Fruit fly (Drosophila melanogaster) whole organism, pupa: ENCODE measurements around the gene Ilp2.

Experiments
- CG10348 ChIP-seq: fragments of 200-800 bp; sonication (Bioruptor generic); IDR thresholded peaks from 2 replicates; pipeline ENCODE4 v1.3.6; 2022; ENCODE audit warnings: missing biosample characterization, missing genetic modification characterization
- CG12605 ChIP-seq: fragments of 200-800 bp; sonication (Bioruptor generic); IDR thresholded peaks from 2 replicates; pipeline ENCODE4 v1.3.6; 2022; ENCODE audit warnings: missing biosample characterization, missing genetic modification characterization
- CG14655 ChIP-seq: fragments of 200-800 bp; sonication (Bioruptor generic); optimal IDR thresholded peaks from 3 replicates; lab custom pipeline; 2017; ENCODE audit warnings: mild to moderate bottlenecking, missing biosample characterization, missing genetic modification reagents, missing genetic modification characterization
- CG4496 ChIP-seq: fragments of 200-800 bp; sonication (Bioruptor generic); IDR thresholded peaks from 3 replicates; pipeline ENCODE4 v1.3.6; 2022; ENCODE audit warnings: missing biosample characterization, missing genetic modification characterization
- D1 ChIP-seq: fragments of 200-800 bp; sonication (Bioruptor generic); optimal IDR thresholded peaks from 2 replicates; lab custom pipeline; 2018; ENCODE audit warnings: missing biosample characterization, mild to moderate bottlenecking, missing genetic modification characterization, moderate library complexity
- Ets98B ChIP-seq: fragments of 200-800 bp; sonication (Bioruptor generic); IDR thresholded peaks from 2 replicates; pipeline ENCODE4 v1.3.6; 2022; ENCODE audit warnings: missing biosample characterization, missing genetic modification characterization
- Pif1A ChIP-seq: fragments of 200-800 bp; sonication (Bioruptor generic); optimal IDR thresholded peaks from 3 replicates; lab custom pipeline; 2016; ENCODE audit warnings: missing biosample characterization, missing genetic modification characterization
- gl ChIP-seq: fragments of 200-800 bp; sonication (Bioruptor generic); optimal IDR thresholded peaks from 2 replicates; lab custom pipeline; 2018; ENCODE audit warnings: missing biosample characterization, mild to moderate bottlenecking, missing genetic modification characterization
- rn ChIP-seq: fragments of 200-800 bp; sonication (Bioruptor generic); IDR thresholded peaks from 2 replicates; pipeline ENCODE4 v1.3.6; 2022; ENCODE audit warnings: missing biosample characterization, missing genetic modification characterization

- TF ChIP-seq CG4496 (GFP tag; lab: Robert Waterston, UW): no peak
- TF ChIP-seq CG14655 (GFP tag; lab: Kevin White, UChicago): no peak
- no peak for TF ChIP-seq CG10348 (GFP tag; lab: Robert Waterston, UW)
- no peak for TF ChIP-seq gl (tag; lab: Kevin White, UChicago)
- no peak for TF ChIP-seq Pif1A (GFP tag; lab: Kevin White, UChicago)
- TF ChIP-seq CG12605: no peak
- TF ChIP-seq rn (GFP tag; lab: Robert Waterston, UW): no peak
- no peak for TF ChIP-seq Ets98B
- no peak for TF ChIP-seq D1
Observed at dm6 chr3L:9836524-9837047, 37.1 kb downstream of the Ilp2 start, which contains the start of gene I-2.
